Worm (Caenorhabditis elegans): ENCODE measurements around the gene T13C5.3.

- TF ChIP-seq ceh-9 (tag; optimal IDR thresholded peaks at IDR 0.05) (no peak), ceh-22 (tag; optimal IDR thresholded peaks at IDR 0.05) (no peak), che-1 (tag; optimal IDR thresholded peaks at IDR 0.05) (no peak)
These were observed 38.2 kb downstream of the T13C5.3 start, which contains the start of gene lrch-1 for ce11 chrX:6216551-6216950.

Data from whole organism, late embryonic.